Fruit fly (Drosophila melanogaster): ENCODE results near the gene tow.

Gene tow

DNA sequence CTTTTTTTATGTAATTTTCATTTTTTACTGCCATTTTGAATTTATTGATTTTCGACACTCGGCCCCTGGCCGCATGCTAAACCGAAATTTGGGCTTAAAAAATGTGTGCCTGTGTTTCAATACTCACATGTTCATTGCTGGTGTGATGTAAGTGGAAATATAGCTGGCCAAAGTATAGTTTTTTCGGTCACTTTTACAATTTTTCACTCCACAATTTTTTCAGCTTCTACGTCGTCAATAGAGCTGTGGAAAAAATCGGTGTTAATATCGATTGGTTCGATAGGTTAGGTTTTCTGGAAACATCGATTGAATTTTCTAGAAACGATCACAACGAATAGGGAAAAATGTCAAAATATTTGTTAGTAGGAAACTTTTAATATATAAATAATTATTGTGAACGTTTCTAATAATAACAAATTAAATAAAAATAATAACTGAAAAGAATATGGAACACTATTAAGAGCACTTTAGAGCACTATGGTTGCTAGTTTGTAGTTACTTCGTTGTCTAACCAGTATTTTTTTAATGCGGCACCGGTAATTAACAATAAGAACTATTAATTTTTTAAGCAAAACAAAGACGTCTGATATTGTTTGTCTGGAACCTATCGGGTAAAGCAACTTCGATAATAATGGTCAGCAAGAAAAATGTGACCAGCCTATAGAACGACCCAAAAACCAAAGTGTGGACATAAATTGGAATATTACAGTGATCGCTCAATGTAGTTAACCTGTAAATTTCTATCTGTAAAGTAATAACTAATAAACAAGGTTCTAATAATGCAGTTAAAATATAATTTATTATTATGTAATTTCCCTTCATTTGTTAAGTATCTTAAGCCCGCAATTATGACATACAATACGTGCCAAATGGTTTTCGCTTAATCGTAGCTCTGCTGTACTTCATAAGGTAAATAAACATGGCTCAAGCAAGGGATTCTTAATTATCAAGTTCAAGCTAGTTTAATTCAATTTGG, 12.9 kb downstream of the tow start, which contains the start of the genes CG10077 and CG9948 (continued):
- TF ChIP-seq CG31388 (GFP tag; optimal IDR thresholded peaks at IDR 0.05), result peak; percentile 63
- TF ChIP-seq CG32532 (GFP tag; IDR thresholded peaks at IDR 0.05), result peak; percentile 95
- peak; percentile 19 for TF ChIP-seq slp2 (GFP tag; optimal IDR thresholded peaks at IDR 0.05)
- peak; percentile 67 for TF ChIP-seq Elba2 (GFP tag; optimal IDR thresholded peaks at IDR 0.05)
- TF ChIP-seq CG10274 (GFP tag; optimal IDR thresholded peaks at IDR 0.05), result peak; percentile 59
- TF ChIP-seq gem (tag; optimal IDR thresholded peaks at IDR 0.05), result peak; percentile 95
- TF ChIP-seq Camta (GFP tag; optimal IDR thresholded peaks at IDR 0.05), result peak; percentile 59
- TF ChIP-seq CG3726 (GFP tag; IDR thresholded peaks at IDR 0.05), result peak; percentile 60; the same call in 1 of the 3 replicates
- TF ChIP-seq CG11723 (GFP tag; optimal IDR thresholded peaks at IDR 0.05), result peak; percentile 69
- TF ChIP-seq abd-A (tag; optimal IDR thresholded peaks at IDR 0.05), result no peak
- TF ChIP-seq Dip3 (GFP tag; optimal IDR thresholded peaks at IDR 0.05), result peak; percentile 64
- peak in 1 of 2 experiments; percentile 75 for TF ChIP-seq Eip74EF (GFP tag; optimal IDR thresholded peaks at IDR 0.05)
- peak; percentile 81 for TF ChIP-seq CG17912 (GFP tag; optimal IDR thresholded peaks at IDR 0.05)
- TF ChIP-seq CG10979 (tag; optimal IDR thresholded peaks at IDR 0.05), result peak; percentile 89
- TF ChIP-seq ranshi (GFP tag; IDR thresholded peaks at IDR 0.05), result peak; percentile 91
- no peak for TF ChIP-seq sc (optimal IDR thresholded peaks at IDR 0.05)
- TF ChIP-seq sc (GFP tag; optimal IDR thresholded peaks at IDR 0.05), result peak; percentile 74
- no peak for TF ChIP-seq tio (GFP tag; optimal IDR thresholded peaks at IDR 0.05)
- TF ChIP-seq CG2678 (tag; optimal IDR thresholded peaks at IDR 0.05), result peak; percentile 93
- peak; percentile 83 for TF ChIP-seq CG5953 (GFP tag; IDR thresholded peaks at IDR 0.05)
- TF ChIP-seq bowl (GFP tag; IDR thresholded peaks at IDR 0.05), result peak; percentile 76; the same call in 1 of the 2 replicates
- TF ChIP-seq Adf1 (GFP tag; IDR thresholded peaks at IDR 0.05), result peak; percentile 47
- TF ChIP-seq z (GFP tag; IDR thresholded peaks at IDR 0.05), result no peak
- TF ChIP-seq CG4820 (GFP tag; optimal IDR thresholded peaks at IDR 0.05), result peak; percentile 78
- no peak for TF ChIP-seq CG15073 (GFP tag; optimal IDR thresholded peaks at IDR 0.05)
- TF ChIP-seq BEAF-32 (GFP tag; optimal IDR thresholded peaks at IDR 0.05), result peak; percentile 79
- TF ChIP-seq CG11093 (GFP tag; IDR thresholded peaks at IDR 0.05), result peak; percentile 83
- TF ChIP-seq btn (GFP tag; optimal IDR thresholded peaks at IDR 0.05), result no peak
- peak; percentile 90 for TF ChIP-seq CG13894 (tag; optimal IDR thresholded peaks at IDR 0.05)
- TF ChIP-seq vvl (GFP tag; IDR thresholded peaks at IDR 0.05), result peak; percentile 96
- peak; percentile 55 for TF ChIP-seq Lim3 (GFP tag; IDR thresholded peaks at IDR 0.05)
- TF ChIP-seq h (optimal IDR thresholded peaks at IDR 0.05), result no peak
- TF ChIP-seq gfzf (GFP tag; optimal IDR thresholded peaks at IDR 0.05), result peak; percentile 71
- peak; percentile 92 for TF ChIP-seq CG2712 (tag; optimal IDR thresholded peaks at IDR 0.05)
- TF ChIP-seq usp (GFP tag; optimal IDR thresholded peaks at IDR 0.05), result no peak
- TF ChIP-seq ind (GFP tag; optimal IDR thresholded peaks at IDR 0.05), result peak; percentile 89
- peak; percentile 61; the same call in 1 of the 3 replicates for TF ChIP-seq CG7963 (GFP tag; IDR thresholded peaks at IDR 0.05; ENCODE audit: partially characterized antibody)
- peak; percentile 66 for TF ChIP-seq Gsc (GFP tag; IDR thresholded peaks at IDR 0.05)
- peak; percentile 85 for TF ChIP-seq nerfin-1 (tag; optimal IDR thresholded peaks at IDR 0.05)
- peak; percentile 38 for TF ChIP-seq CG3995 (GFP tag; optimal IDR thresholded peaks at IDR 0.05)
- peak; percentile 90 for TF ChIP-seq CG1602 (GFP tag; optimal IDR thresholded peaks at IDR 0.05)
- peak; percentile 89 for TF ChIP-seq CG18262 (tag; optimal IDR thresholded peaks at IDR 0.05)
- peak; percentile 74; the same call in 1 of the 3 replicates for TF ChIP-seq jigr1 (GFP tag; IDR thresholded peaks at IDR 0.05)
- peak; percentile 79 for TF ChIP-seq org-1 (GFP tag; optimal IDR thresholded peaks at IDR 0.05)
- peak; percentile 79 for TF ChIP-seq cato (GFP tag; optimal IDR thresholded peaks at IDR 0.05; ENCODE audit: borderline replicate concordance)
- TF ChIP-seq Side (GFP tag; optimal IDR thresholded peaks at IDR 0.05), result peak; percentile 38
- peak; percentile 89 for TF ChIP-seq HLH4C (GFP tag; IDR thresholded peaks at IDR 0.05; ENCODE audit: partially characterized antibody)
- peak; percentile 93 for TF ChIP-seq CG9932 (GFP tag; IDR thresholded peaks at IDR 0.05)
- TF ChIP-seq az2 (GFP tag; optimal IDR thresholded peaks at IDR 0.05), result peak; percentile 90
